Fruit fly (Drosophila melanogaster): Measurements from ENCODE around the gene Drsl6.

Drsl6 gene

DNA sequence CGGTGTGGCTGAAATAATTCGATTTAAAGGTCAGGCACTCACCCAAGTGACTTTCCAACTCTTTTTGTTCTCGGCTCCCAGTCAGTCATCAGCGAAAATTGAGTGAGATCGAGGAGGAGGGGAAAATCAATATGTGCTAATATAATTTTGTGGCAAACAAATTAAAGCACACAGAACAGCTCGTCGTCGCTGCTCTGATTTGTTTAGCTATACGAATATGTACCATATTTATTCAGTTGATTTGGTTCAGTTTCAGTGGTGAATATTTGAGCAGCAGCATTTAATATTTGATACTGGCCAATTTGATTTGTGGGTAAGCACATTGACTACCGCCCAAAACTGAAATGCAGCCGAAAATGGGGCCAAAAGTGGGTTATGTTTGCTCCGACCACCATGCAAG is 30.8 kb downstream of the Drsl6 start (continued):
- TF ChIP-seq CG4820 (GFP tag; optimal IDR thresholded peaks at IDR 0.05) (peak; percentile 40), ewg (GFP tag; optimal IDR thresholded peaks at IDR 0.05) (no peak), lab (GFP tag; optimal IDR thresholded peaks at IDR 0.05) (peak; percentile 77), Drgx (GFP tag; IDR thresholded peaks at IDR 0.05) (no peak), CG13123 (GFP tag; optimal IDR thresholded peaks at IDR 0.05) (peak; percentile 24), CG30431 (GFP tag; optimal IDR thresholded peaks at IDR 0.05) (peak; percentile 15), MTF-1 (GFP tag; optimal IDR thresholded peaks at IDR 0.05; ENCODE audit: borderline replicate concordance) (no peak), NfI (GFP tag; optimal IDR thresholded peaks at IDR 0.05) (no peak), CG11560 (tag; IDR thresholded peaks at IDR 0.05) (no peak), scrt (GFP tag; optimal IDR thresholded peaks at IDR 0.05) (no peak), Nf-YB (GFP tag; optimal IDR thresholded peaks at IDR 0.05) (peak; percentile 8), Oaz (GFP tag; IDR thresholded peaks at IDR 0.05) (no peak), CG18262 (tag; optimal IDR thresholded peaks at IDR 0.05) (peak; percentile 23), CG8359 (GFP tag; optimal IDR thresholded peaks at IDR 0.05; ENCODE audit: borderline replicate concordance) (peak; percentile 49), CG11247 (GFP tag; IDR thresholded peaks at IDR 0.05) (no peak), CG34422 (GFP tag; IDR thresholded peaks at IDR 0.05) (no peak), repo (GFP tag; optimal IDR thresholded peaks at IDR 0.05) (peak; percentile 9), CG12219 (GFP tag; optimal IDR thresholded peaks at IDR 0.05) (peak; percentile 21), ci (GFP tag; IDR thresholded peaks at IDR 0.05) (peak; percentile 55; the same call in 2 of the 3 replicates), kah (GFP tag; optimal IDR thresholded peaks at IDR 0.05) (no peak), CrebB (tag; optimal IDR thresholded peaks at IDR 0.05) (peak; percentile 30), sens (GFP tag) (peak; percentile 92), pho (GFP tag; optimal IDR thresholded peaks at IDR 0.05) (peak; percentile 30), Rfx (GFP tag; IDR thresholded peaks at IDR 0.05) (peak; percentile 21; the same call in 1 of the 2 replicates), Sox100B (GFP tag; optimal IDR thresholded peaks at IDR 0.05) (peak; percentile 9), HLHmδ (GFP tag; optimal IDR thresholded peaks at IDR 0.05) (no peak), al (GFP tag; IDR thresholded peaks at IDR 0.05) (no peak), Spps (tag; optimal IDR thresholded peaks at IDR 0.05) (no peak), PHDP (tag; optimal IDR thresholded peaks at IDR 0.05) (peak; percentile 79), CG6272 (GFP tag; IDR thresholded peaks at IDR 0.05) (no peak), Pdp1 (GFP tag; optimal IDR thresholded peaks at IDR 0.05) (peak in 1 of 2 experiments; percentile 38), schlank (tag; optimal IDR thresholded peaks at IDR 0.05) (no peak), CG8290 (GFP tag; optimal IDR thresholded peaks at IDR 0.05) (peak; percentile 3), CG8290 (tag; optimal IDR thresholded peaks at IDR 0.05) (peak in 1 of 2 experiments; percentile 86), Deaf1 (tag; optimal IDR thresholded peaks at IDR 0.05) (no peak), CG3847 (GFP tag; IDR thresholded peaks at IDR 0.05) (no peak), BtbVII (GFP tag; optimal IDR thresholded peaks at IDR 0.05) (no peak), CG11085 (GFP tag; IDR thresholded peaks at IDR 0.05) (no peak), slp2 (GFP tag; optimal IDR thresholded peaks at IDR 0.05) (no peak), cato (GFP tag; optimal IDR thresholded peaks at IDR 0.05; ENCODE audit: borderline replicate concordance) (peak; percentile 31), psq (GFP tag; optimal IDR thresholded peaks at IDR 0.05) (no peak), trem (tag; optimal IDR thresholded peaks at IDR 0.05) (no peak), CG2199 (GFP tag; IDR thresholded peaks at IDR 0.05) (no peak), nmo (GFP tag; optimal IDR thresholded peaks at IDR 0.05) (peak; percentile 8), Aef1 (GFP tag; IDR thresholded peaks at IDR 0.05) (no peak), cas (GFP tag; IDR thresholded peaks at IDR 0.05) (no peak), CG1529 (GFP tag; optimal IDR thresholded peaks at IDR 0.05) (peak; percentile 31), CG3281 (GFP tag; optimal IDR thresholded peaks at IDR 0.05) (peak; percentile 55), CG13424 (tag; optimal IDR thresholded peaks at IDR 0.05) (no peak), peb (GFP tag; IDR thresholded peaks at IDR 0.05) (no peak), mld (GFP tag; IDR thresholded peaks at IDR 0.05; ENCODE audit: partially characterized antibody) (no peak), CG5953 (GFP tag; IDR thresholded peaks at IDR 0.05) (no peak)

Data from whole organism, embryonic.